Fruit fly (Drosophila melanogaster) whole organism, embryonic: Measurements from ENCODE around the gene ddbt.
A peak's percentile ranks its signal among the peaks of the same experiment; 100 is the strongest.

Source experiments
- Adf1 ChIP-seq: fragments of 200-800 bp; sonication (Bioruptor generic); IDR thresholded peaks from 2 replicates; pipeline ENCODE4 v1.3.6; 2022; ENCODE audit warnings: missing biosample characterization, missing genetic modification characterization
- B-H2 ChIP-seq: fragments of 200-800 bp; sonication (Bioruptor generic); optimal IDR thresholded peaks from 2 replicates; lab custom pipeline; 2018; ENCODE audit warnings: missing biosample characterization, mild to moderate bottlenecking, missing genetic modification characterization
- CG11398 ChIP-seq: fragments of 200-800 bp; sonication (Bioruptor generic); optimal IDR thresholded peaks from 2 replicates; lab custom pipeline; 2016; ENCODE audit warnings: missing biosample characterization, missing genetic modification characterization
- CG11560 ChIP-seq: fragments of 200-800 bp; sonication (Bioruptor generic); IDR thresholded peaks from 3 replicates; pipeline ENCODE4 v1.3.6; 2022; ENCODE audit warnings: missing biosample characterization, missing genetic modification characterization
- CG12071 ChIP-seq: fragments of 200-800 bp; sonication (Bioruptor generic); optimal IDR thresholded peaks from 3 replicates; lab custom pipeline; 2018; ENCODE audit warnings: missing biosample characterization, mild to moderate bottlenecking, missing genetic modification characterization
- CG14860 ChIP-seq: fragments of 200-800 bp; sonication (Bioruptor generic); IDR thresholded peaks from 3 replicates; pipeline ENCODE4 v1.3.6; 2022; ENCODE audit warnings: missing biosample characterization, missing genetic modification characterization; ENCODE audit not compliant: partially characterized antibody
- CG1529 ChIP-seq: fragments of 200-800 bp; sonication (Bioruptor generic); optimal IDR thresholded peaks from 3 replicates; lab custom pipeline; 2018; ENCODE audit warnings: missing biosample characterization, missing genetic modification characterization
- CG1603 ChIP-seq: fragments of 200-800 bp; sonication (Bioruptor generic); optimal IDR thresholded peaks from 2 replicates; lab custom pipeline; 2019; ENCODE audit warnings: missing biosample characterization, mild to moderate bottlenecking, missing genetic modification characterization, moderate library complexity
- CG16815 ChIP-seq: fragments of 200-800 bp; sonication (Bioruptor generic); optimal IDR thresholded peaks from 3 replicates; lab custom pipeline; 2017; ENCODE audit warnings: missing biosample characterization, mild to moderate bottlenecking, missing genetic modification characterization
- CG17361 ChIP-seq: fragments of 200-800 bp; sonication (Bioruptor generic); IDR thresholded peaks from 3 replicates; pipeline ENCODE4 v1.3.6; 2022; ENCODE audit warnings: missing biosample characterization, missing genetic modification characterization
- CG17912 ChIP-seq: fragments of 200-800 bp; sonication (Bioruptor generic); optimal IDR thresholded peaks from 2 replicates; lab custom pipeline; 2018; ENCODE audit warnings: missing biosample characterization, mild to moderate bottlenecking, missing genetic modification characterization
- CG2202 ChIP-seq: fragments of 200-800 bp; sonication (Bioruptor generic); optimal IDR thresholded peaks from 2 replicates; lab custom pipeline; 2018; ENCODE audit warnings: missing biosample characterization, mild to moderate bottlenecking, missing genetic modification characterization
- CG2678 ChIP-seq: fragments of 200-800 bp; sonication (Bioruptor generic); optimal IDR thresholded peaks from 3 replicates; lab custom pipeline; 2019; ENCODE audit warnings: missing biosample characterization, mild to moderate bottlenecking, missing genetic modification characterization, moderate library complexity
- CG30403 ChIP-seq: fragments of 200-800 bp; sonication (Bioruptor generic); optimal IDR thresholded peaks from 3 replicates; lab custom pipeline; 2016; ENCODE audit warnings: missing biosample characterization, missing genetic modification characterization
- CG31224 ChIP-seq: fragments of 200-800 bp; sonication (Bioruptor generic); IDR thresholded peaks from 2 replicates; pipeline ENCODE4 v1.3.6; 2022; ENCODE audit warnings: missing biosample characterization, missing genetic modification characterization
- CG34224 ChIP-seq: fragments of 200-800 bp; sonication (Bioruptor generic); IDR thresholded peaks from 3 replicates; pipeline ENCODE4 v1.3.6; 2022; ENCODE audit warnings: missing biosample characterization, missing genetic modification characterization; ENCODE audit not compliant: partially characterized antibody
- CG7928 ChIP-seq: fragments of 200-800 bp; sonication (Bioruptor generic); optimal IDR thresholded peaks from 2 replicates; lab custom pipeline; 2017; ENCODE audit warnings: missing biosample characterization, mild to moderate bottlenecking, missing genetic modification characterization
- CG9797 ChIP-seq: fragments of 200-800 bp; sonication (Bioruptor generic); optimal IDR thresholded peaks from 3 replicates; lab custom pipeline; 2018; ENCODE audit warnings: missing biosample characterization, mild to moderate bottlenecking, missing genetic modification characterization
- Camta ChIP-seq: fragments of 200-800 bp; sonication (Bioruptor generic); optimal IDR thresholded peaks from 2 replicates; lab custom pipeline; 2016; ENCODE audit warnings: missing biosample characterization, missing genetic modification characterization
- CoRest ChIP-seq: fragments of 200-800 bp; sonication (Bioruptor generic); optimal IDR thresholded peaks from 3 replicates; lab custom pipeline; 2018; ENCODE audit warnings: missing biosample characterization, mild to moderate bottlenecking, missing genetic modification characterization, moderate library complexity
- Dref ChIP-seq: fragments of 200-800 bp; sonication (Bioruptor generic); IDR thresholded peaks from 2 replicates; pipeline ENCODE4 v1.3.6; 2022; ENCODE audit warnings: missing biosample characterization, missing genetic modification characterization
- Gug ChIP-seq: fragments of 200-800 bp; sonication (Bioruptor generic); IDR thresholded peaks from 4 replicates; pipeline ENCODE4 v1.3.6; 2022; ENCODE audit warnings: missing biosample characterization, missing genetic modification characterization
- Hand ChIP-seq: fragments of 200-800 bp; sonication (Bioruptor generic); optimal IDR thresholded peaks from 2 replicates; lab custom pipeline; 2017; ENCODE audit warnings: mild to moderate bottlenecking, missing biosample characterization, missing genetic modification reagents, missing genetic modification characterization
- HmgZ ChIP-seq: fragments of 200-800 bp; sonication (Bioruptor generic); optimal IDR thresholded peaks from 2 replicates; lab custom pipeline; 2018; ENCODE audit warnings: missing biosample characterization, mild to moderate bottlenecking, missing genetic modification characterization
- MBD-R2 ChIP-seq: fragments of 200-800 bp; sonication (Bioruptor generic); IDR thresholded peaks from 2 replicates; pipeline ENCODE4 v1.3.6; 2022; ENCODE audit warnings: missing biosample characterization, missing genetic modification characterization
- Max ChIP-seq: fragments of 200-800 bp; sonication (Bioruptor generic); optimal IDR thresholded peaks from 2 replicates; lab custom pipeline; 2016; ENCODE audit warnings: missing biosample characterization, mild to moderate bottlenecking, missing genetic modification characterization
- Mrtf ChIP-seq: fragments of 200-800 bp; sonication (Bioruptor generic); IDR thresholded peaks from 3 replicates; pipeline ENCODE4 v1.3.6; 2022; ENCODE audit warnings: missing biosample characterization, missing genetic modification characterization
- Optix ChIP-seq: fragments of 200-800 bp; sonication (Bioruptor generic); IDR thresholded peaks from 3 replicates; pipeline ENCODE4 v1.3.6; 2022; ENCODE audit warnings: missing biosample characterization, missing genetic modification characterization
- PHDP ChIP-seq: fragments of 200-800 bp; sonication (Bioruptor generic); optimal IDR thresholded peaks from 3 replicates; lab custom pipeline; 2018; ENCODE audit warnings: missing biosample characterization, mild to moderate bottlenecking, missing genetic modification characterization, moderate library complexity
- Ravus ChIP-seq: fragments of 200-800 bp; sonication (Bioruptor generic); IDR thresholded peaks from 2 replicates; pipeline ENCODE4 v1.3.6; 2022; ENCODE audit warnings: missing biosample characterization, missing genetic modification characterization
- chif ChIP-seq, 2 experiments: fragments of 200-800 bp; sonication (Bioruptor generic); optimal IDR thresholded peaks; 3 replicates each; lab custom pipeline; 2016; ENCODE audit warnings: missing biosample characterization in 2 of 2, missing genetic modification characterization in 2 of 2
- crol ChIP-seq: fragments of 200-800 bp; sonication (Bioruptor generic); IDR thresholded peaks from 2 replicates; pipeline ENCODE4 v1.3.6; 2022; ENCODE audit warnings: missing biosample characterization, missing genetic modification characterization
- eyg ChIP-seq: fragments of 200-800 bp; sonication (Bioruptor generic); optimal IDR thresholded peaks from 3 replicates; lab custom pipeline; 2016; ENCODE audit warnings: missing biosample characterization, missing genetic modification characterization
- gsb-n ChIP-seq: fragments of 200-800 bp; sonication (Bioruptor generic); optimal IDR thresholded peaks from 3 replicates; lab custom pipeline; 2018; ENCODE audit warnings: missing biosample characterization, mild to moderate bottlenecking, missing genetic modification characterization
- hth ChIP-seq: fragments of >200 bp; optimal IDR thresholded peaks from 2 replicates; lab custom pipeline; 2017; ENCODE audit warnings: inconsistent platforms
- inv ChIP-seq: fragments of 200-800 bp; sonication (Bioruptor generic); IDR thresholded peaks from 2 replicates; pipeline ENCODE4 v1.3.6; 2022; ENCODE audit warnings: missing biosample characterization, missing genetic modification characterization; ENCODE audit not compliant: partially characterized antibody
- lab ChIP-seq: fragments of 200-800 bp; sonication (Bioruptor generic); optimal IDR thresholded peaks from 3 replicates; lab custom pipeline; 2017; ENCODE audit warnings: missing biosample characterization, missing genetic modification characterization, mild to moderate bottlenecking, moderate library complexity, missing genetic modification reagents
- lbe ChIP-seq: fragments of 200-800 bp; sonication (Bioruptor generic); optimal IDR thresholded peaks from 2 replicates; lab custom pipeline; 2016; ENCODE audit warnings: missing biosample characterization, mild to moderate bottlenecking, missing genetic modification characterization
- onecut ChIP-seq: fragments of 200-800 bp; sonication (Bioruptor generic); IDR thresholded peaks from 2 replicates; pipeline ENCODE4 v1.3.6; 2022; ENCODE audit warnings: missing biosample characterization, missing genetic modification characterization
- pan ChIP-seq, 4 experiments: fragments of >200 bp in 3 of 4; fragments of 200-800 bp in 1 of 4; sonication (Bioruptor generic) in 1 of 4; optimal IDR thresholded peaks in 3 of 4; IDR thresholded peaks in 1 of 4; 2 replicates each; pipeline versions ENCODE4 v1.3.6 to Lab custom; 2017 to 2022; ENCODE audit warnings: missing biosample characterization in 2 of 4, missing genetic modification characterization in 2 of 4, mixed read lengths in 1 of 4
- phol ChIP-seq: fragments of 200-800 bp; sonication (Bioruptor generic); optimal IDR thresholded peaks from 3 replicates; lab custom pipeline; 2018; ENCODE audit warnings: missing biosample characterization, mild to moderate bottlenecking, missing genetic modification characterization, moderate library complexity
- prd ChIP-seq, 3 experiments: fragments of >200 bp in 2 of 3; fragments of 200-800 bp in 1 of 3; sonication (Bioruptor generic) in 1 of 3; optimal IDR thresholded peaks in 2 of 3; IDR thresholded peaks in 1 of 3; 2 replicates in 2 of 3; 3 replicates in 1 of 3; pipeline versions ENCODE4 v1.3.6 to Lab custom; 2017 to 2022; ENCODE audit warnings: missing biosample characterization in 1 of 3, missing genetic modification characterization in 1 of 3
- sna ChIP-seq: fragments of 200-800 bp; sonication (Bioruptor generic); IDR thresholded peaks from 2 replicates; pipeline ENCODE4 v1.3.6; 2022; ENCODE audit warnings: missing biosample characterization, missing genetic modification characterization; ENCODE audit not compliant: partially characterized antibody
- sqz ChIP-seq: fragments of 200-800 bp; sonication (Bioruptor generic); optimal IDR thresholded peaks from 3 replicates; lab custom pipeline; 2018; ENCODE audit warnings: missing biosample characterization, mild to moderate bottlenecking, missing genetic modification characterization
- tgo ChIP-seq: fragments of 200-800 bp; sonication (Bioruptor generic); IDR thresholded peaks from 3 replicates; pipeline ENCODE4 v1.3.6; 2022; ENCODE audit warnings: missing biosample characterization, missing genetic modification characterization
- tio ChIP-seq: fragments of 200-800 bp; sonication (Bioruptor generic); optimal IDR thresholded peaks from 2 replicates; lab custom pipeline; 2017; ENCODE audit warnings: missing biosample characterization, missing genetic modification characterization, inconsistent platforms
- unc-4 ChIP-seq: fragments of 200-800 bp; sonication (Bioruptor generic); IDR thresholded peaks from 2 replicates; pipeline ENCODE4 v1.3.6; 2022; ENCODE audit warnings: missing biosample characterization, missing genetic modification characterization; ENCODE audit not compliant: partially characterized antibody
- wor ChIP-seq: fragments of 200-800 bp; sonication (Bioruptor generic); IDR thresholded peaks from 2 replicates; pipeline ENCODE4 v1.3.6; 2022; ENCODE audit warnings: missing biosample characterization, missing genetic modification characterization
- zen2 ChIP-seq: fragments of 200-800 bp; sonication (Bioruptor generic); IDR thresholded peaks from 3 replicates; pipeline ENCODE4 v1.3.6; 2022; ENCODE audit warnings: missing biosample characterization, missing genetic modification characterization; ENCODE audit not compliant: partially characterized antibody

The ddbt gene

DNA sequence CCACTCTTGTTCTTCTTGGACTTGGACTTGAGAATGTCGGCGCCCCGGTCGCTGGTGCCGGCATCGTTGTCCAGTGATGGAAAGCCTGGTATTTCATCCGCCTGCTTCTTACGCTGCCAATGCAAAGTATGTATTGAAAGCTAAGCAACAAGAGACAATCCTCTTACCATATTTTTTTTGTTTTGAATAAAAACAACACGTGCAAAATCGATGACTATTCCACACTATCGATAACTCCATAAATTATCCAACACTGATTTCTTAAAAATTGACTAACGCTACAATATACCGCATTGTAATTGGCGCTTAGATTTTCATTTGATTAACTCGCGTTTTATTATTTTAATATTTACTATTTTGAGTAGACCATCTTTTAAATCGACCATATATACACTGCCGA is 7.6 kb downstream of the ddbt start, which contains the start of gene CG32344 (continued):
- TF ChIP-seq CG14860 (GFP tag; lab: Robert Waterston, UW) (peak; percentile 59), CG16815 (GFP tag; lab: Kevin White, UChicago) (no peak), CG9797 (GFP tag; lab: Kevin White, UChicago) (peak; percentile 41), MBD-R2 (GFP tag; lab: Robert Waterston, UW) (peak; percentile 62; the same call in 1 of the 2 replicates), zen2 (GFP tag; lab: Robert Waterston, UW) (peak; percentile 65; the same call in 2 of the 3 replicates), inv (GFP tag; lab: Robert Waterston, UW) (peak; percentile 51), phol (tag; lab: Kevin White, UChicago) (peak; percentile 27), lbe (GFP tag; lab: Kevin White, UChicago) (peak; percentile 41), B-H2 (peak; percentile 40), CG30403 (GFP tag; lab: Kevin White, UChicago) (no peak), CG1603 (tag; lab: Kevin White, UChicago) (peak; percentile 41), HmgZ (tag; lab: Kevin White, UChicago) (peak; percentile 57), sna (GFP tag; lab: Robert Waterston, UW) (peak; percentile 72), CG34224 (GFP tag; lab: Robert Waterston, UW) (peak; percentile 69), CoRest (peak; percentile 28), Dref (peak; percentile 84), lab (GFP tag; lab: Kevin White, UChicago) (no peak), crol (GFP tag; lab: Robert Waterston, UW) (no peak)

DNA sequence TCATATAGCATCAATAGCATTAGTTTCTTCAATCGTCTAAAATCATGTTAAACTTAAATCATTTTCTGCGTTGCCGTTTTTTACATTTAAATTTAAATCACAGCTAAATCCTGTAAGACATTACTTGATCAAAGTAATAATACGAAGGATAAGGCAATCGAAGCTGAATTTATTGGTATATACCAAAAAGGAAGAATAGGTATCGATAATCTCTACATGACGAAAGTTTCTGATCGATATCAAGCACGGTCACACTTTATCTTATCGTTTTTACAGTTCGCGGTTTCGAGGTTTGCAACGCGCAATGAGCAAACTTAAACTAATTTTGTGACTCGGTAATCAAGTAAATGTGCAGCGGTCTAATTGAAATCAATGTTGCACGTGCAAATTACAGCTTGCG is 10.9 kb downstream of the ddbt start, which contains the start of the genes Atac3 and Ptpmeg:
Atac3 (minus strand) TSS at position 160 of the 400 bp plus-strand sequence.
Ptpmeg (plus strand) TSS at position 265 of the 400 bp plus-strand sequence.
- TF ChIP-seq CG2678 (tag; lab: Kevin White, UChicago) = no peak
- TF ChIP-seq Ravus = no peak
- TF ChIP-seq prd (optimal IDR thresholded peaks at IDR 0.05; lab: Kevin White, UChicago) = no peak
- TF ChIP-seq prd (GFP tag; IDR thresholded peaks at IDR 0.05; lab: Robert Waterston, UW) = no peak
- TF ChIP-seq PHDP (tag; lab: Kevin White, UChicago) = no peak
- TF ChIP-seq pan (optimal IDR thresholded peaks at IDR 0.05; lab: Kevin White, UChicago) = no peak
- no peak for TF ChIP-seq pan (GFP tag; optimal IDR thresholded peaks at IDR 0.05 in 1 of 2, IDR thresholded peaks at IDR 0.05 in 1 of 2)
- no peak for TF ChIP-seq Mrtf (GFP tag; lab: Robert Waterston, UW)
- TF ChIP-seq Max (GFP tag; lab: Kevin White, UChicago) = no peak
- TF ChIP-seq chif (GFP tag; optimal IDR thresholded peaks at IDR 0.05; lab: Kevin White, UChicago) = no peak
- TF ChIP-seq Camta = no peak
- TF ChIP-seq tio (GFP tag; lab: Kevin White, UChicago) = no peak
- no peak for TF ChIP-seq CG7928 (GFP tag; lab: Kevin White, UChicago)
- no peak for TF ChIP-seq CG31224 (GFP tag; lab: Robert Waterston, UW)
- TF ChIP-seq Optix = no peak
- TF ChIP-seq Gug (GFP tag; lab: Robert Waterston, UW) = no peak
- TF ChIP-seq tgo (GFP tag; lab: Robert Waterston, UW) = no peak
- TF ChIP-seq Adf1 (GFP tag; lab: Robert Waterston, UW) = no peak
- TF ChIP-seq gsb-n (tag; lab: Kevin White, UChicago) = no peak
- peak; percentile 73 for TF ChIP-seq unc-4 (GFP tag; lab: Robert Waterston, UW)
- TF ChIP-seq onecut (GFP tag; lab: Robert Waterston, UW) = no peak
- no peak for TF ChIP-seq CG12071 (GFP tag; lab: Kevin White, UChicago)
- TF ChIP-seq sqz (GFP tag; lab: Kevin White, UChicago) = no peak
- TF ChIP-seq CG17912 = no peak
- TF ChIP-seq hth = no peak
- no peak for TF ChIP-seq CG17361 (GFP tag; lab: Robert Waterston, UW)
- TF ChIP-seq CG1529 (GFP tag; lab: Kevin White, UChicago) = no peak
- no peak for TF ChIP-seq CG11560 (tag; lab: Robert Waterston, UW)
- TF ChIP-seq CG2202 (tag; lab: Kevin White, UChicago) = no peak
- no peak for TF ChIP-seq eyg (GFP tag; lab: Kevin White, UChicago)
- TF ChIP-seq Hand (GFP tag; lab: Kevin White, UChicago) = no peak
- TF ChIP-seq CG11398 = no peak
- peak; percentile 56 for TF ChIP-seq CoRest
- no peak for TF ChIP-seq wor (GFP tag; lab: Robert Waterston, UW)
